Worm (Caenorhabditis elegans): Measurements from ENCODE around the gene F53C11.5.

DNA sequence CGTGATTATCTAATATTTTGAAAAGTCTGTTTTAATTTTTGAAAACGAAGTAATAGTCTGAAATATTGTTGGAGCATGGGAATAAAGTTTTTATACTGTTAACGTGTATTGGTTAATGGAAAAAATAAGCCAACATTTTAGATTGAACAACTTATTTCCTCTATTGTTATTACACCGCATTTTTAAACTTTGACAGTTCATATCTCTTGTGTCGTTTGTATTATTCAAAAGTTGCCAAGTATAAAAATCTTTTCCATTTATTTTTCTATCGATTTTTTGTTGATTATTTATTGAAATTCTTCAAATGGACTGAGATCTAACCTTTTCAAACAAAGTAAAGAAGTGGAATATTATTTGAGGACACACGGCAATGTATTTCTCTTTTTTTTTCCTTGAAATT, 43.5 kb downstream of the F53C11.5 start, which contains the start of gene str-165:
- no peak for TF ChIP-seq gei-17 (GFP tag; optimal IDR thresholded peaks at IDR 0.05)
- TF ChIP-seq nhr-120 (GFP tag; IDR thresholded peaks at IDR 0.05): no peak
- TF ChIP-seq D2030.7 (GFP tag; IDR thresholded peaks at IDR 0.05): no peak
- no peak for TF ChIP-seq rec-8 (tag; optimal IDR thresholded peaks at IDR 0.05)
- TF ChIP-seq ceh-58 (GFP tag; IDR thresholded peaks at IDR 0.05): no peak

Data from whole organism, young adult.